Worm (Caenorhabditis elegans) whole organism, late embryonic: ENCODE data around the gene C25E10.12.

Experiments
- C08G9.2 ChIP-seq: sonication (generic microtip); optimal IDR thresholded peaks from 2 replicates; lab custom pipeline; 2016; ENCODE audit warnings: mild to moderate bottlenecking, missing genetic modification characterization, moderate library complexity, missing compliant biosample characterization
- K09A11.1 ChIP-seq: sonication (generic microtip); optimal IDR thresholded peaks from 2 replicates; lab custom pipeline; 2017; ENCODE audit warnings: antibody characterized with exemption, mild to moderate bottlenecking, missing genetic modification characterization, missing compliant biosample characterization; ENCODE audit not compliant: insufficient read depth
- T23F11.4 ChIP-seq: fragments of 200-800 bp; sonication (Bioruptor generic); optimal IDR thresholded peaks from 2 replicates; lab custom pipeline; 2018; ENCODE audit warnings: mild to moderate bottlenecking, missing genetic modification characterization, missing compliant biosample characterization
- ceh-14 ChIP-seq: sonication (generic microtip); optimal IDR thresholded peaks from 2 replicates; lab custom pipeline; 2016; ENCODE audit warnings: missing genotype, missing genetic modification characterization, missing compliant biosample characterization
- ceh-18 ChIP-seq: sonication (generic microtip); optimal IDR thresholded peaks from 2 replicates; lab custom pipeline; 2016; ENCODE audit warnings: missing genetic modification characterization, missing compliant biosample characterization
- ceh-19 ChIP-seq: fragments of 200-800 bp; sonication (Bioruptor generic); optimal IDR thresholded peaks from 2 replicates; lab custom pipeline; 2018; ENCODE audit warnings: mild to moderate bottlenecking, missing genetic modification characterization, missing compliant biosample characterization
- ceh-22 ChIP-seq: sonication (generic microtip); optimal IDR thresholded peaks from 2 replicates; lab custom pipeline; 2017; ENCODE audit warnings: missing biosample characterization, missing genetic modification characterization
- ceh-24 ChIP-seq: sonication (generic microtip); optimal IDR thresholded peaks from 2 replicates; lab custom pipeline; 2016; ENCODE audit warnings: mild to moderate bottlenecking, missing genetic modification characterization, missing compliant biosample characterization
- ceh-30 ChIP-seq: fragments of 150-350 bp; optimal IDR thresholded peaks from 2 replicates; lab custom pipeline; 2014; ENCODE audit warnings: missing biosample characterization, missing genetic modification characterization
- ceh-31 ChIP-seq: sonication (generic microtip); optimal IDR thresholded peaks from 2 replicates; lab custom pipeline; 2016; ENCODE audit warnings: missing genetic modification characterization, missing compliant biosample characterization
- ceh-48 ChIP-seq: sonication (generic microtip); optimal IDR thresholded peaks from 2 replicates; lab custom pipeline; 2016; ENCODE audit warnings: missing genetic modification characterization, inconsistent platforms, missing compliant biosample characterization
- ceh-6 ChIP-seq: fragments of 200-800 bp; sonication (Bioruptor generic); optimal IDR thresholded peaks from 2 replicates; lab custom pipeline; 2018; ENCODE audit warnings: mild to moderate bottlenecking, missing genetic modification characterization, missing compliant biosample characterization
- ceh-9 ChIP-seq: sonication (generic microtip); optimal IDR thresholded peaks from 2 replicates; lab custom pipeline; 2016; ENCODE audit warnings: mild to moderate bottlenecking, missing genetic modification characterization, inconsistent platforms, missing compliant biosample characterization
- che-1 ChIP-seq: sonication (generic microtip); optimal IDR thresholded peaks from 2 replicates; lab custom pipeline; 2016; ENCODE audit warnings: mild to moderate bottlenecking, missing genetic modification characterization, missing compliant biosample characterization
- fax-1 ChIP-seq: sonication (generic microtip); optimal IDR thresholded peaks from 2 replicates; lab custom pipeline; 2016; ENCODE audit warnings: missing genotype, missing genetic modification characterization, missing compliant biosample characterization
- fkh-10 ChIP-seq: fragments of 150-350 bp; optimal IDR thresholded peaks from 2 replicates; lab custom pipeline; 2014; ENCODE audit warnings: missing biosample characterization, missing genetic modification reagents, missing genetic modification characterization
- gmeb-2 ChIP-seq: sonication (generic microtip); optimal IDR thresholded peaks from 2 replicates; lab custom pipeline; 2016; ENCODE audit warnings: missing genetic modification characterization, inconsistent platforms, missing compliant biosample characterization
- hlh-13 ChIP-seq: fragments of 200-800 bp; sonication (Bioruptor generic); optimal IDR thresholded peaks from 2 replicates; lab custom pipeline; 2018; ENCODE audit warnings: mild to moderate bottlenecking, missing genetic modification characterization, missing compliant biosample characterization
- hlh-15 ChIP-seq: sonication (generic microtip); optimal IDR thresholded peaks from 2 replicates; lab custom pipeline; 2016; ENCODE audit warnings: missing genetic modification characterization, missing compliant biosample characterization
- hlh-30 ChIP-seq: sonication (generic microtip); optimal IDR thresholded peaks from 2 replicates; lab custom pipeline; 2017; ENCODE audit warnings: antibody characterized with exemption, missing genetic modification characterization, missing compliant biosample characterization; ENCODE audit not compliant: insufficient read depth
- hlh-6 ChIP-seq: sonication (generic microtip); optimal IDR thresholded peaks from 2 replicates; lab custom pipeline; 2016; ENCODE audit warnings: missing genotype, missing genetic modification characterization, missing compliant biosample characterization
- hlh-8 ChIP-seq: sonication (generic microtip); optimal IDR thresholded peaks from 2 replicates; lab custom pipeline; 2016; ENCODE audit warnings: missing genotype, missing genetic modification characterization, missing compliant biosample characterization
- lim-6 ChIP-seq: sonication (generic microtip); optimal IDR thresholded peaks from 2 replicates; lab custom pipeline; 2016; ENCODE audit warnings: missing genetic modification characterization, missing compliant biosample characterization
- mec-3 ChIP-seq: sonication (generic microtip); optimal IDR thresholded peaks from 2 replicates; lab custom pipeline; 2016; ENCODE audit warnings: borderline replicate concordance, missing genetic modification characterization, missing compliant biosample characterization
- pag-3 ChIP-seq: sonication (generic microtip); optimal IDR thresholded peaks from 2 replicates; lab custom pipeline; 2016; ENCODE audit warnings: missing compliant biosample characterization, missing genetic modification characterization, borderline replicate concordance
- pax-1 ChIP-seq: fragments of 150-350 bp; optimal IDR thresholded peaks from 2 replicates; lab custom pipeline; 2014; ENCODE audit warnings: missing biosample characterization, missing genetic modification characterization
- pha-4 ChIP-seq: fragments of 150-350 bp; optimal IDR thresholded peaks from 2 replicates; lab custom pipeline; 2018; ENCODE audit warnings: missing biosample characterization, missing genetic modification reagents, missing genetic modification characterization
- pqm-1 ChIP-seq: sonication (generic microtip); optimal IDR thresholded peaks from 2 replicates; lab custom pipeline; 2016; ENCODE audit warnings: missing genetic modification characterization, missing compliant biosample characterization
- pros-1 ChIP-seq: fragments of 150-350 bp; optimal IDR thresholded peaks from 2 replicates; lab custom pipeline; 2014; ENCODE audit warnings: missing biosample characterization, missing genetic modification reagents, missing genetic modification characterization
- ref-2 ChIP-seq: sonication (generic microtip); optimal IDR thresholded peaks from 2 replicates; lab custom pipeline; 2016; ENCODE audit warnings: missing genetic modification characterization, missing compliant biosample characterization
- rnt-1 ChIP-seq: sonication (generic microtip); optimal IDR thresholded peaks from 2 replicates; lab custom pipeline; 2016; ENCODE audit warnings: missing genetic modification characterization, missing compliant biosample characterization
- sox-4 ChIP-seq: sonication (generic microtip); optimal IDR thresholded peaks from 2 replicates; lab custom pipeline; 2017; ENCODE audit warnings: mild to moderate bottlenecking, missing genetic modification characterization, inconsistent platforms, missing compliant biosample characterization
- tbx-2 ChIP-seq: sonication (generic microtip); optimal IDR thresholded peaks from 2 replicates; lab custom pipeline; 2016; ENCODE audit warnings: missing genetic modification characterization, missing compliant biosample characterization
- tbx-7 ChIP-seq: sonication (generic microtip); optimal IDR thresholded peaks from 2 replicates; lab custom pipeline; 2016; ENCODE audit warnings: missing genotype, missing genetic modification characterization, missing compliant biosample characterization
- ttx-3 ChIP-seq: sonication (generic microtip); optimal IDR thresholded peaks from 2 replicates; lab custom pipeline; 2016; ENCODE audit warnings: missing genetic modification reagents, missing genetic modification characterization, missing compliant biosample characterization
- unc-3 ChIP-seq, 2 experiments: fragments of 200-800 bp in 1 of 2; sonication (Bioruptor generic) in 1 of 2; sonication (generic microtip) in 1 of 2; conservative IDR thresholded peaks in 1 of 2; optimal IDR thresholded peaks in 1 of 2; 2 replicates each; pipeline versions ENCODE4 v1.3.6 to Lab custom; 2016 to 2022; ENCODE audit warnings: missing compliant biosample characterization in 2 of 2, missing genetic modification characterization in 2 of 2, missing genetic modification reagents in 1 of 2
- unc-55 ChIP-seq: sonication (generic microtip); optimal IDR thresholded peaks from 2 replicates; lab custom pipeline; 2017; ENCODE audit warnings: missing biosample characterization, missing genetic modification reagents, missing genetic modification characterization
- zip-5 ChIP-seq: sonication (generic microtip); optimal IDR thresholded peaks from 2 replicates; lab custom pipeline; 2016; ENCODE audit warnings: missing genetic modification characterization, missing compliant biosample characterization

Gene C25E10.12

ce11 chrV:9078067-9078581 is 15.9 kb upstream of the C25E10.12 start:
- TF ChIP-seq ceh-22 (no peak), ref-2 (tag; lab: Kevin White, UChicago) (no peak), hlh-30 (tag; lab: Kevin White, UChicago) (no peak), sox-4 (tag; lab: Kevin White, UChicago) (no peak), hlh-6 (tag; lab: Kevin White, UChicago) (no peak), pax-1 (no peak), hlh-13 (GFP tag; lab: Kevin White, UChicago) (no peak), ceh-9 (tag; lab: Kevin White, UChicago) (no peak), C08G9.2 (tag; lab: Kevin White, UChicago) (no peak), rnt-1 (tag; lab: Kevin White, UChicago) (no peak), tbx-7 (tag; lab: Kevin White, UChicago) (no peak), unc-3 (GFP tag; conservative IDR thresholded peaks at IDR 0.05; lab: Robert Waterston, UW) (no peak), unc-3 (tag; optimal IDR thresholded peaks at IDR 0.05; lab: Kevin White, UChicago) (no peak), T23F11.4 (GFP tag; lab: Kevin White, UChicago) (no peak), ceh-30 (tag; lab: Kevin White, UChicago) (no peak)

ce11 chrV:9076273-9076672 is 14.0 kb upstream of the C25E10.12 start, which contains the start of gene T27E4.7:
T27E4.7 (minus strand) TSS chrV:9076322.
- no peak for TF ChIP-seq unc-55
- TF ChIP-seq C08G9.2 (tag; lab: Kevin White, UChicago) = no peak
- TF ChIP-seq ceh-24 = no peak
- no peak for TF ChIP-seq ceh-48
- no peak for TF ChIP-seq ceh-22
- no peak for TF ChIP-seq tbx-2
- no peak for TF ChIP-seq lim-6 (tag; lab: Kevin White, UChicago)
- TF ChIP-seq hlh-15 (tag; lab: Kevin White, UChicago) = no peak
- TF ChIP-seq ceh-30 (tag; lab: Kevin White, UChicago) = no peak
- TF ChIP-seq ttx-3 = no peak
- no peak for TF ChIP-seq mec-3 (tag; lab: Kevin White, UChicago)
- no peak for TF ChIP-seq hlh-8 (tag; lab: Kevin White, UChicago)
- no peak for TF ChIP-seq ceh-14 (tag; lab: Kevin White, UChicago)
- TF ChIP-seq pha-4 = no peak
- TF ChIP-seq pqm-1 (tag; lab: Kevin White, UChicago) = no peak
- TF ChIP-seq pag-3 (tag; lab: Kevin White, UChicago) = no peak
- no peak for TF ChIP-seq fkh-10
- TF ChIP-seq zip-5 (tag; lab: Kevin White, UChicago) = no peak

ce11 chrV:9075827-9076226 is 13.6 kb upstream of the C25E10.12 start:
- TF ChIP-seq ceh-6 (GFP tag; lab: Kevin White, UChicago) (no peak), hlh-30 (tag; lab: Kevin White, UChicago) (no peak), pag-3 (tag; lab: Kevin White, UChicago) (no peak), ceh-18 (tag; lab: Kevin White, UChicago) (no peak), ceh-30 (tag; lab: Kevin White, UChicago) (no peak), ceh-31 (tag; lab: Kevin White, UChicago) (no peak), sox-4 (tag; lab: Kevin White, UChicago) (no peak), che-1 (tag; lab: Kevin White, UChicago) (no peak), rnt-1 (tag; lab: Kevin White, UChicago) (no peak), pros-1 (tag; lab: Kevin White, UChicago) (no peak), gmeb-2 (no peak), K09A11.1 (tag; lab: Kevin White, UChicago) (no peak), ceh-14 (tag; lab: Kevin White, UChicago) (no peak), ceh-9 (tag; lab: Kevin White, UChicago) (no peak), ceh-24 (no peak), unc-3 (GFP tag; conservative IDR thresholded peaks at IDR 0.05; lab: Robert Waterston, UW) (no peak), unc-3 (tag; optimal IDR thresholded peaks at IDR 0.05; lab: Kevin White, UChicago) (no peak), ceh-19 (GFP tag; lab: Kevin White, UChicago) (no peak), fax-1 (no peak)
